Worm (Caenorhabditis elegans): ENCODE data around the gene B0491.6.

The B0491.6 gene

DNA sequence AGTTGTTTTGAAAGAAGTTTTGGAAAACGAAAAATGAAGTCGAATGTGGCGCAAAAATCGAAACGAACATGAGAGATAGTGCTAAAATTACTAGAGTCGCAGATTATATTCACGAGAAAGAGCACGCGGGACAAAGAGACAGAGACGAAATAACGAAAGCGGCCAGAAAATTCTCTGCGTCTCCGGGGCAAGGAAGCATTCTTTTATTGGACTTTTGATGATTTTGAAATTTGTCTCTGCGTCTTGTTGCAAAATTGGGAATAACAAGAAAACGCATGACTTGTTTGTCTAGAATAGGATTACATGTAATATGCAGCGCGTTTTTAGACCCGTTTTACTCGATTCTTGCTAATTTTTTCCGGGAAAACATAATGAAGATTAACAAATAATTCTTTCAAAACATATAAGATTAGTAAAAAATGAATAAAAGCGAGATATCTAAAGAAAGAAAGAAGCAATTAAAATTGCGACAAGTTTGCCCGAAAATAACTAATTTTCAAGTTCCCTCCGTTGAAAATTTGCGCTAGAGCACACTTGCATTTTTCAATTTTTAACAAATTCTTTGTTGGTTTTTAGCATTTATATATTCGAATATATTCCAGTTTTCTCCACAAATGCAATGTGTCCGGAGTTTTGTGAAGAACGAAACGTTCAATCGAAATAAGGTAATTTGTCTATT lies at the start of gene B0491.6, which contains the start of gene pigm-1:
Gene B0491.6 (minus strand): TSS at position 466 of the 679 bp plus-strand sequence.
Gene pigm-1 (plus strand): TSS at position 568 of the 679 bp plus-strand sequence.
- TF ChIP-seq F23B12.7 (tag; optimal IDR thresholded peaks at IDR 0.05; ENCODE audit: insufficient read depth): no peak
- no peak for TF ChIP-seq F39B2.1 (GFP tag; IDR thresholded peaks at IDR 0.05)
- TF ChIP-seq lin-35 (GFP tag; optimal IDR thresholded peaks at IDR 0.05): peak in 2 of 3 experiments; percentile 38 to 63
- TF ChIP-seq snpc-3.4 (tag; optimal IDR thresholded peaks at IDR 0.05): no peak
- TF ChIP-seq lin-40 (tag; optimal IDR thresholded peaks at IDR 0.05): peak; percentile 64
- peak; percentile 12; the same call in 1 of the 2 replicates for TF ChIP-seq madf-6 (GFP tag; IDR thresholded peaks at IDR 0.05)
- TF ChIP-seq lag-1 (GFP tag; IDR thresholded peaks at IDR 0.05): no peak
- no peak for TF ChIP-seq fkh-3 (tag; optimal IDR thresholded peaks at IDR 0.05)
- no peak for TF ChIP-seq rec-8 (tag; optimal IDR thresholded peaks at IDR 0.05)
- TF ChIP-seq F10E7.11 (tag; optimal IDR thresholded peaks at IDR 0.05): no peak
- TF ChIP-seq gei-17 (GFP tag; optimal IDR thresholded peaks at IDR 0.05): no peak
- TF ChIP-seq Y79H2A.3 (GFP tag; conservative IDR thresholded peaks at IDR 0.05): no peak
- TF ChIP-seq mxl-1 (tag; optimal IDR thresholded peaks at IDR 0.05): no peak
- no peak for TF ChIP-seq Y53F4B.3 (GFP tag; IDR thresholded peaks at IDR 0.05)
- TF ChIP-seq egl-44 (GFP tag; IDR thresholded peaks at IDR 0.05): 0 out of 2 replicates have a peak, but pooled peaks have one; percentile 15
- TF ChIP-seq ztf-22 (GFP tag; optimal IDR thresholded peaks at IDR 0.05): no peak
- TF ChIP-seq madf-8 (GFP tag; conservative IDR thresholded peaks at IDR 0.05): no peak
- TF ChIP-seq ztf-25 (GFP tag; IDR thresholded peaks at IDR 0.05): no peak
- TF ChIP-seq nhr-27 (tag; optimal IDR thresholded peaks at IDR 0.05): no peak
- 0 out of 2 replicates have a peak, but pooled peaks have one; percentile 16 for TF ChIP-seq pbrm-1 (GFP tag; IDR thresholded peaks at IDR 0.05)
- no peak for TF ChIP-seq madf-3 (GFP tag; IDR thresholded peaks at IDR 0.05)
- no peak for TF ChIP-seq athp-1 (tag; optimal IDR thresholded peaks at IDR 0.05)
- no peak for TF ChIP-seq B0019.2 (GFP tag; conservative IDR thresholded peaks at IDR 0.05)
- no peak for TF ChIP-seq F33H1.4 (GFP tag; IDR thresholded peaks at IDR 0.05)
- TF ChIP-seq let-607 (tag; optimal IDR thresholded peaks at IDR 0.05): no peak
- no peak for TF ChIP-seq sea-2 (GFP tag; IDR thresholded peaks at IDR 0.05)
- TF ChIP-seq F52B5.7 (tag; optimal IDR thresholded peaks at IDR 0.05): no peak
- peak; percentile 6 for TF ChIP-seq madf-10 (tag; optimal IDR thresholded peaks at IDR 0.05)
- TF ChIP-seq F57A8.1 (GFP tag; optimal IDR thresholded peaks at IDR 0.05): no peak
- TF ChIP-seq F49E8.2 (tag; optimal IDR thresholded peaks at IDR 0.05; ENCODE audit: insufficient read depth): no peak
- TF ChIP-seq die-1 (tag; optimal IDR thresholded peaks at IDR 0.05): no peak
- TF ChIP-seq ekl-4 (GFP tag; IDR thresholded peaks at IDR 0.05): no peak
- no peak for TF ChIP-seq ceh-91 (GFP tag; IDR thresholded peaks at IDR 0.05)
- no peak for TF ChIP-seq D2030.7 (GFP tag; IDR thresholded peaks at IDR 0.05)
- TF ChIP-seq cebp-1 (GFP tag; IDR thresholded peaks at IDR 0.05): peak; percentile 62; the same call in 1 of the 2 replicates
- TF ChIP-seq cebp-1 (tag; optimal IDR thresholded peaks at IDR 0.05): peak; percentile 91
- no peak for TF ChIP-seq ama-1 (optimal IDR thresholded peaks at IDR 0.05)
- TF ChIP-seq ama-1 (GFP tag; optimal IDR thresholded peaks at IDR 0.05): no peak
- no peak for TF ChIP-seq hlh-12 (tag; optimal IDR thresholded peaks at IDR 0.05)
- TF ChIP-seq lir-1 (GFP tag; conservative IDR thresholded peaks at IDR 0.05): 0 out of 2 replicates have a peak, but pooled peaks have one; percentile 10
- TF ChIP-seq F57C9.4 (tag; optimal IDR thresholded peaks at IDR 0.05): no peak
- no peak for TF ChIP-seq egl-18 (GFP tag; IDR thresholded peaks at IDR 0.05)
- TF ChIP-seq Y53G8AR.9 (GFP tag; conservative IDR thresholded peaks at IDR 0.05): no peak
- no peak for TF ChIP-seq bed-2 (GFP tag; IDR thresholded peaks at IDR 0.05)
- no peak for TF ChIP-seq nhr-179 (tag; optimal IDR thresholded peaks at IDR 0.05)
- no peak for TF ChIP-seq mel-28 (tag; optimal IDR thresholded peaks at IDR 0.05; ENCODE audit: borderline replicate concordance)
- TF ChIP-seq ceh-27 (GFP tag; optimal IDR thresholded peaks at IDR 0.05): peak; percentile 16

All from whole organism, young adult.